Fruit fly (Drosophila melanogaster) whole organism, embryonic: ENCODE results near the gene CG15208.

Experiments used
- Abd-B ChIP-seq: fragments of 200-800 bp; sonication (Bioruptor generic); optimal IDR thresholded peaks from 2 replicates; lab custom pipeline; 2018; ENCODE audit warnings: missing biosample characterization, mild to moderate bottlenecking, missing genetic modification characterization, moderate library complexity
- BtbVII ChIP-seq: fragments of 200-800 bp; sonication (Bioruptor generic); optimal IDR thresholded peaks from 3 replicates; lab custom pipeline; 2017; ENCODE audit warnings: missing biosample characterization, mild to moderate bottlenecking, missing genetic modification characterization
- CG10267 ChIP-seq: fragments of 200-800 bp; sonication (Bioruptor generic); optimal IDR thresholded peaks from 2 replicates; lab custom pipeline; 2018; ENCODE audit warnings: missing biosample characterization, mild to moderate bottlenecking, missing genetic modification characterization, moderate library complexity
- CG10462 ChIP-seq: fragments of 200-800 bp; sonication (Bioruptor generic); optimal IDR thresholded peaks from 2 replicates; lab custom pipeline; 2016; ENCODE audit warnings: missing biosample characterization, missing genetic modification characterization
- CG10543 ChIP-seq: fragments of 200-800 bp; sonication (Bioruptor generic); optimal IDR thresholded peaks from 3 replicates; lab custom pipeline; 2017; ENCODE audit warnings: missing biosample characterization, mild to moderate bottlenecking, missing genetic modification characterization, moderate library complexity
- CG11560 ChIP-seq: fragments of 200-800 bp; sonication (Bioruptor generic); IDR thresholded peaks from 3 replicates; pipeline ENCODE4 v1.3.6; 2022; ENCODE audit warnings: missing biosample characterization, missing genetic modification characterization
- CG11696 ChIP-seq: fragments of 200-800 bp; sonication (Bioruptor generic); IDR thresholded peaks from 2 replicates; pipeline ENCODE4 v1.3.6; 2022; ENCODE audit warnings: missing biosample characterization, missing genetic modification characterization
- CG12942 ChIP-seq: fragments of 200-800 bp; sonication (Bioruptor generic); optimal IDR thresholded peaks from 3 replicates; lab custom pipeline; 2016; ENCODE audit warnings: missing biosample characterization, missing genetic modification characterization
- CG13123 ChIP-seq: fragments of 200-800 bp; sonication (Bioruptor generic); optimal IDR thresholded peaks from 2 replicates; lab custom pipeline; 2016; ENCODE audit warnings: missing biosample characterization, missing genetic modification characterization
- CG13287 ChIP-seq: fragments of 200-800 bp; sonication (Bioruptor generic); IDR thresholded peaks from 2 replicates; pipeline ENCODE4 v1.3.6; 2022; ENCODE audit warnings: missing biosample characterization, missing genetic modification characterization; ENCODE audit not compliant: partially characterized antibody
- CG15479 ChIP-seq: fragments of 200-800 bp; sonication (Bioruptor generic); optimal IDR thresholded peaks from 3 replicates; lab custom pipeline; 2019; ENCODE audit warnings: missing biosample characterization, mild to moderate bottlenecking, missing genetic modification characterization, moderate library complexity
- CG15696 ChIP-seq: fragments of 200-800 bp; sonication (Bioruptor generic); optimal IDR thresholded peaks from 2 replicates; lab custom pipeline; 2019; ENCODE audit warnings: missing biosample characterization, mild to moderate bottlenecking, missing genetic modification characterization, moderate library complexity
- CG1603 ChIP-seq: fragments of 200-800 bp; sonication (Bioruptor generic); optimal IDR thresholded peaks from 2 replicates; lab custom pipeline; 2019; ENCODE audit warnings: missing biosample characterization, mild to moderate bottlenecking, missing genetic modification characterization, moderate library complexity
- CG17186 ChIP-seq: fragments of 200-800 bp; sonication (Bioruptor generic); optimal IDR thresholded peaks from 3 replicates; lab custom pipeline; 2017; ENCODE audit warnings: missing biosample characterization, missing genetic modification reagents, missing genetic modification characterization
- CG17361 ChIP-seq: fragments of 200-800 bp; sonication (Bioruptor generic); IDR thresholded peaks from 3 replicates; pipeline ENCODE4 v1.3.6; 2022; ENCODE audit warnings: missing biosample characterization, missing genetic modification characterization
- CG18764 ChIP-seq: fragments of 200-800 bp; sonication (Bioruptor generic); optimal IDR thresholded peaks from 3 replicates; lab custom pipeline; 2016; ENCODE audit warnings: missing biosample characterization, missing genetic modification characterization
- CG2199 ChIP-seq: fragments of 200-800 bp; sonication (Bioruptor generic); IDR thresholded peaks from 3 replicates; pipeline ENCODE4 v1.3.6; 2022; ENCODE audit warnings: missing biosample characterization, missing genetic modification characterization
- CG30431 ChIP-seq: fragments of 200-800 bp; sonication (Bioruptor generic); optimal IDR thresholded peaks from 2 replicates; lab custom pipeline; 2017; ENCODE audit warnings: missing biosample characterization, missing genetic modification characterization
- CG4424 ChIP-seq: fragments of 200-800 bp; sonication (Bioruptor generic); optimal IDR thresholded peaks from 3 replicates; lab custom pipeline; 2016; ENCODE audit warnings: missing biosample characterization, missing genetic modification characterization
- CG5245 ChIP-seq: fragments of 200-800 bp; sonication (Bioruptor generic); optimal IDR thresholded peaks from 3 replicates; lab custom pipeline; 2016; ENCODE audit warnings: missing biosample characterization, missing genetic modification characterization
- CG8089 ChIP-seq: fragments of 200-800 bp; sonication (Bioruptor generic); optimal IDR thresholded peaks from 3 replicates; lab custom pipeline; 2016; ENCODE audit warnings: missing biosample characterization, missing genetic modification characterization
- CG9609 ChIP-seq: fragments of 200-800 bp; sonication (Bioruptor generic); optimal IDR thresholded peaks from 3 replicates; lab custom pipeline; 2016; ENCODE audit warnings: missing biosample characterization, missing genetic modification characterization
- CHES-1-like ChIP-seq: fragments of 200-800 bp; sonication (Bioruptor generic); optimal IDR thresholded peaks from 2 replicates; lab custom pipeline; 2016; ENCODE audit warnings: missing biosample characterization, missing genetic modification characterization
- Dfd ChIP-seq, 2 experiments: fragments of >200 bp; optimal IDR thresholded peaks; 2 replicates each; lab custom pipeline; 2017; ENCODE audit warnings: missing biosample characterization in 2 of 2, missing genetic modification characterization in 2 of 2
- Drgx ChIP-seq: fragments of 200-800 bp; sonication (Bioruptor generic); IDR thresholded peaks from 2 replicates; pipeline ENCODE4 v1.3.6; 2022; ENCODE audit warnings: missing biosample characterization, missing genetic modification characterization
- Fer2 ChIP-seq: fragments of 200-800 bp; sonication (Bioruptor generic); optimal IDR thresholded peaks from 2 replicates; lab custom pipeline; 2018; ENCODE audit warnings: missing biosample characterization, mild to moderate bottlenecking, missing genetic modification characterization, moderate library complexity
- HLH3B ChIP-seq: fragments of 200-800 bp; sonication (Bioruptor generic); IDR thresholded peaks from 2 replicates; pipeline ENCODE4 v1.3.6; 2022; ENCODE audit warnings: missing biosample characterization, missing genetic modification characterization
- HLH54F ChIP-seq: fragments of 200-800 bp; sonication (Bioruptor generic); optimal IDR thresholded peaks from 3 replicates; lab custom pipeline; 2016; ENCODE audit warnings: missing biosample characterization, missing genetic modification characterization
- HmgZ ChIP-seq: fragments of 200-800 bp; sonication (Bioruptor generic); optimal IDR thresholded peaks from 2 replicates; lab custom pipeline; 2018; ENCODE audit warnings: missing biosample characterization, mild to moderate bottlenecking, missing genetic modification characterization
- Hmx ChIP-seq: fragments of 200-800 bp; sonication (Bioruptor generic); optimal IDR thresholded peaks from 2 replicates; lab custom pipeline; 2016; ENCODE audit warnings: missing biosample characterization, missing genetic modification characterization
- Opbp ChIP-seq: fragments of 200-800 bp; sonication (Bioruptor generic); IDR thresholded peaks from 3 replicates; pipeline ENCODE4 v1.3.6; 2022; ENCODE audit warnings: missing biosample characterization, missing genetic modification characterization; ENCODE audit not compliant: partially characterized antibody
- Poxn ChIP-seq: fragments of 200-800 bp; sonication (Bioruptor generic); IDR thresholded peaks from 2 replicates; pipeline ENCODE4 v1.3.6; 2022; ENCODE audit warnings: missing biosample characterization, missing genetic modification characterization
- Taf1 ChIP-seq: fragments of 200-800 bp; sonication (Bioruptor generic); IDR thresholded peaks from 2 replicates; pipeline ENCODE4 v1.3.6; 2022; ENCODE audit warnings: missing biosample characterization, missing genetic modification characterization
- Usf ChIP-seq: fragments of 200-800 bp; sonication (Bioruptor generic); optimal IDR thresholded peaks from 2 replicates; lab custom pipeline; 2017; ENCODE audit warnings: missing genotype, missing biosample characterization, missing genetic modification characterization
- Xrp1 ChIP-seq: fragments of 200-800 bp; sonication (Bioruptor generic); IDR thresholded peaks from 2 replicates; pipeline ENCODE4 v1.3.6; 2022; ENCODE audit warnings: missing biosample characterization, missing genetic modification characterization
- cato ChIP-seq: fragments of 200-800 bp; sonication (Bioruptor generic); optimal IDR thresholded peaks from 2 replicates; lab custom pipeline; 2016; ENCODE audit warnings: missing biosample characterization, missing genetic modification characterization, borderline replicate concordance
- crol ChIP-seq: fragments of 200-800 bp; sonication (Bioruptor generic); IDR thresholded peaks from 2 replicates; pipeline ENCODE4 v1.3.6; 2022; ENCODE audit warnings: missing biosample characterization, missing genetic modification characterization
- danr ChIP-seq: fragments of 200-800 bp; sonication (Bioruptor generic); IDR thresholded peaks from 2 replicates; pipeline ENCODE4 v1.3.6; 2022; ENCODE audit warnings: missing biosample characterization, missing genetic modification characterization
- disco-r ChIP-seq: fragments of 200-800 bp; sonication (Bioruptor generic); optimal IDR thresholded peaks from 2 replicates; lab custom pipeline; 2016; ENCODE audit warnings: missing biosample characterization, missing genetic modification characterization
- ems ChIP-seq: fragments of 200-800 bp; sonication (Bioruptor generic); optimal IDR thresholded peaks from 3 replicates; lab custom pipeline; 2016; ENCODE audit warnings: missing biosample characterization, missing genetic modification characterization
- gcm ChIP-seq: fragments of 200-800 bp; sonication (Bioruptor generic); optimal IDR thresholded peaks from 2 replicates; lab custom pipeline; 2019; ENCODE audit warnings: missing biosample characterization, mild to moderate bottlenecking, missing genetic modification characterization, moderate library complexity
- h ChIP-seq: fragments of >200 bp; optimal IDR thresholded peaks from 2 replicates; lab custom pipeline; 2017
- ken ChIP-seq: fragments of 200-800 bp; sonication (Bioruptor generic); IDR thresholded peaks from 3 replicates; pipeline ENCODE4 v1.3.6; 2022; ENCODE audit warnings: missing biosample characterization, missing genetic modification characterization
- klu ChIP-seq: fragments of 200-800 bp; sonication (Bioruptor generic); IDR thresholded peaks from 2 replicates; pipeline ENCODE4 v1.3.6; 2022; ENCODE audit warnings: missing biosample characterization, missing genetic modification characterization
- lilli ChIP-seq: fragments of 200-800 bp; sonication (Bioruptor generic); optimal IDR thresholded peaks from 3 replicates; lab custom pipeline; 2016; ENCODE audit warnings: missing biosample characterization, missing genetic modification characterization
- mld ChIP-seq: fragments of 200-800 bp; sonication (Bioruptor generic); IDR thresholded peaks from 3 replicates; pipeline ENCODE4 v1.3.6; 2022; ENCODE audit warnings: missing biosample characterization, missing genetic modification characterization; ENCODE audit not compliant: partially characterized antibody
- repo ChIP-seq: fragments of 200-800 bp; sonication (Bioruptor generic); optimal IDR thresholded peaks from 2 replicates; lab custom pipeline; 2016; ENCODE audit warnings: missing biosample characterization, missing genetic modification characterization
- sens ChIP-seq: fragments of 200-800 bp; sonication (Bioruptor generic); peaks from one replicate; lab custom pipeline; 2016; ENCODE audit warnings: missing biosample characterization, missing genetic modification characterization
- seq ChIP-seq: fragments of 200-800 bp; sonication (Bioruptor generic); IDR thresholded peaks from 2 replicates; pipeline ENCODE4 v1.3.6; 2022; ENCODE audit warnings: missing biosample characterization, missing genetic modification characterization
- stwl ChIP-seq: fragments of 200-800 bp; sonication (Bioruptor generic); optimal IDR thresholded peaks from 3 replicates; lab custom pipeline; 2018; ENCODE audit warnings: missing biosample characterization, mild to moderate bottlenecking, missing genetic modification characterization, moderate library complexity
- tin ChIP-seq: fragments of 200-800 bp; sonication (Bioruptor generic); optimal IDR thresholded peaks from 3 replicates; lab custom pipeline; 2016; ENCODE audit warnings: missing biosample characterization, missing genetic modification characterization
- tio ChIP-seq: fragments of 200-800 bp; sonication (Bioruptor generic); optimal IDR thresholded peaks from 2 replicates; lab custom pipeline; 2017; ENCODE audit warnings: missing biosample characterization, missing genetic modification characterization, inconsistent platforms
- unc-4 ChIP-seq: fragments of 200-800 bp; sonication (Bioruptor generic); IDR thresholded peaks from 2 replicates; pipeline ENCODE4 v1.3.6; 2022; ENCODE audit warnings: missing biosample characterization, missing genetic modification characterization; ENCODE audit not compliant: partially characterized antibody
- yki ChIP-seq: fragments of >200 bp; optimal IDR thresholded peaks from 3 replicates; lab custom pipeline; 2018

CG15208 gene

DNA sequence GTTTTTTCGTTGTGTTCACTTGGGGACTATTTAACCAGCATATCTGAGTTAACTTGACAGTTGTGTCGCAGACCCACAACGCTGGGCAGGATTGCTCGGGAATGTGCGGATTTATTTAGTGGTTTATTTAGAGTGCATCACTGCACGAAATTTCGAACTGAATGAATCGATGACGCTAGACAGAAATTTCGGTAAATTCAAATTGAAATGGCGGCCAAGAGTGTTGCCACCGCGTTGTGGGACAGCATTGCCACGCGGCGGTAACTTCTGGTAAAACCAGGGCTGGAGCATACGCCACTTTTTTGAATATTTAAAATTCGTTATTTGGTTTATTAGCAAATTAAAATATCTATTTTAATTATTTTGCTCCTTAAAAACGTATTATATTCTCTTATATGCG is 45.1 kb upstream of the CG15208 start, which contains the start of gene feo (continued):
- TF ChIP-seq Taf1 (GFP tag; lab: Robert Waterston, UW), result no peak
- no peak for TF ChIP-seq Xrp1
- no peak for TF ChIP-seq crol (GFP tag; lab: Robert Waterston, UW)
- TF ChIP-seq stwl (tag; lab: Kevin White, UChicago), result peak; percentile 39
- TF ChIP-seq Abd-B, result no peak
- TF ChIP-seq HLH54F, result no peak
- TF ChIP-seq CG17361 (GFP tag; lab: Robert Waterston, UW), result no peak
- TF ChIP-seq CG15479 (GFP tag; lab: Kevin White, UChicago), result no peak
- TF ChIP-seq gcm (GFP tag; lab: Kevin White, UChicago), result no peak
- no peak for TF ChIP-seq cato (GFP tag; lab: Kevin White, UChicago)
- peak; percentile 27 for TF ChIP-seq HmgZ (tag; lab: Kevin White, UChicago)
- TF ChIP-seq h (lab: Kevin White, UChicago), result no peak
- no peak for TF ChIP-seq CG10462 (GFP tag; lab: Kevin White, UChicago)
- no peak for TF ChIP-seq Drgx
- TF ChIP-seq klu (GFP tag; lab: Robert Waterston, UW), result no peak
- no peak for TF ChIP-seq CG8089 (GFP tag; lab: Kevin White, UChicago)
- no peak for TF ChIP-seq danr (GFP tag; lab: Robert Waterston, UW)
- peak; percentile 14 for TF ChIP-seq CG15696 (tag; lab: Kevin White, UChicago)
- TF ChIP-seq mld, result no peak
- no peak for TF ChIP-seq repo (GFP tag; lab: Kevin White, UChicago)
- TF ChIP-seq Usf (GFP tag; lab: Kevin White, UChicago), result no peak
- no peak for TF ChIP-seq CG11696 (GFP tag; lab: Robert Waterston, UW)
- TF ChIP-seq CG5245 (GFP tag; lab: Kevin White, UChicago), result no peak
- TF ChIP-seq CG30431 (GFP tag; lab: Kevin White, UChicago), result no peak
- no peak for TF ChIP-seq seq (GFP tag; lab: Robert Waterston, UW)
- no peak for TF ChIP-seq Dfd (GFP tag; optimal IDR thresholded peaks at IDR 0.05; lab: Kevin White, UChicago)
- TF ChIP-seq ems (GFP tag; lab: Kevin White, UChicago), result no peak
- no peak for TF ChIP-seq Fer2 (tag; lab: Kevin White, UChicago)
- peak; percentile 5 for TF ChIP-seq lilli
- peak; percentile 66 for TF ChIP-seq CG10267 (tag; lab: Kevin White, UChicago)
- no peak for TF ChIP-seq BtbVII (GFP tag; lab: Kevin White, UChicago)
- no peak for TF ChIP-seq unc-4
- TF ChIP-seq ken (GFP tag; lab: Robert Waterston, UW), result no peak
- no peak for TF ChIP-seq Poxn (GFP tag; lab: Robert Waterston, UW)
- TF ChIP-seq yki (lab: Kevin White, UChicago), result no peak
- TF ChIP-seq Hmx, result no peak
- no peak for TF ChIP-seq CG13123 (GFP tag; lab: Kevin White, UChicago)
- TF ChIP-seq disco-r (GFP tag; lab: Kevin White, UChicago), result no peak
- peak; percentile 71 for TF ChIP-seq CG1603 (tag; lab: Kevin White, UChicago)
- TF ChIP-seq CG9609, result no peak
- no peak for TF ChIP-seq CG2199 (GFP tag; lab: Robert Waterston, UW)
- TF ChIP-seq tio, result no peak
- TF ChIP-seq HLH3B (GFP tag; lab: Robert Waterston, UW), result no peak
- no peak; the same call in 2 of the 3 replicates for TF ChIP-seq Opbp (GFP tag; lab: Robert Waterston, UW)
- no peak for TF ChIP-seq CG12942 (GFP tag; lab: Kevin White, UChicago)
- no peak for TF ChIP-seq CHES-1-like (GFP tag; lab: Kevin White, UChicago)
- peak; percentile 38; the same call in 1 of the 2 replicates for TF ChIP-seq CG13287 (GFP tag; lab: Robert Waterston, UW)
- TF ChIP-seq CG10543 (GFP tag; lab: Kevin White, UChicago), result no peak
- TF ChIP-seq CG18764, result no peak
- TF ChIP-seq sens (GFP tag; lab: Kevin White, UChicago), result peak; percentile 32
- TF ChIP-seq CG11560 (tag; lab: Robert Waterston, UW), result no peak
- TF ChIP-seq CG4424 (GFP tag; lab: Kevin White, UChicago), result no peak
- no peak for TF ChIP-seq tin (GFP tag; lab: Kevin White, UChicago)
- no peak for TF ChIP-seq CG17186 (GFP tag; lab: Kevin White, UChicago)
